Worm (Caenorhabditis elegans) whole organism, young adult: Measurements from ENCODE around the gene C25E10.5.

Source experiments
- ama-1 ChIP-seq, 3 experiments: fragments of 150-350 bp in 1 of 3; sonication (generic microtip) in 2 of 3; optimal IDR thresholded peaks; 2 replicates each; lab custom pipeline; 2014 to 2018; ENCODE audit warnings: missing biosample characterization in 2 of 3, missing genetic modification characterization in 2 of 3, missing genetic modification reagents in 2 of 3
- attf-3 ChIP-seq: fragments of 200-800 bp; sonication (Bioruptor generic); conservative IDR thresholded peaks from 2 replicates; pipeline ENCODE4 v1.3.6; 2022; ENCODE audit warnings: missing genetic modification reagents, missing genetic modification characterization, missing compliant biosample characterization
- ccch-3 ChIP-seq: fragments of 200-800 bp; sonication (Bioruptor generic); optimal IDR thresholded peaks from 2 replicates; lab custom pipeline; 2018; ENCODE audit warnings: mild to moderate bottlenecking, missing genetic modification characterization, missing compliant biosample characterization
- ceh-58 ChIP-seq: fragments of 200-800 bp; sonication (Bioruptor generic); IDR thresholded peaks from 2 replicates; pipeline ENCODE4 v1.3.6; 2022; ENCODE audit warnings: missing genetic modification characterization, missing compliant biosample characterization
- dpl-1 ChIP-seq: fragments of 150-350 bp; optimal IDR thresholded peaks from 2 replicates; lab custom pipeline; 2014; ENCODE audit warnings: missing biosample characterization, missing genetic modification reagents, missing genetic modification characterization
- egrh-3 ChIP-seq: fragments of 200-800 bp; sonication (Bioruptor generic); IDR thresholded peaks from 2 replicates; pipeline ENCODE4 v1.3.6; 2022; ENCODE audit warnings: missing genetic modification reagents, missing genetic modification characterization, missing compliant biosample characterization
- him-1 ChIP-seq: sonication (generic microtip); optimal IDR thresholded peaks from 2 replicates; lab custom pipeline; 2016; ENCODE audit warnings: missing genotype, missing genetic modification reagents, missing genetic modification characterization, missing compliant biosample characterization
- mcd-1 ChIP-seq: fragments of 200-800 bp; sonication (Bioruptor generic); IDR thresholded peaks from 2 replicates; pipeline ENCODE4 v1.3.6; 2022; ENCODE audit warnings: missing genetic modification reagents, missing genetic modification characterization, missing compliant biosample characterization
- nfya-2 ChIP-seq: fragments of 200-800 bp; sonication (Bioruptor generic); IDR thresholded peaks from 2 replicates; pipeline ENCODE4 v1.3.6; 2022; ENCODE audit warnings: missing genetic modification reagents, missing genetic modification characterization, missing compliant biosample characterization
- somi-1 ChIP-seq: fragments of 200-800 bp; sonication (Bioruptor generic); optimal IDR thresholded peaks from 2 replicates; lab custom pipeline; 2018; ENCODE audit warnings: mild to moderate bottlenecking, missing genetic modification characterization, missing compliant biosample characterization
- unc-62 ChIP-seq: fragments of 150-350 bp; optimal IDR thresholded peaks from 2 replicates; lab custom pipeline; 2014; ENCODE audit warnings: missing biosample characterization, missing genetic modification reagents, missing genetic modification characterization

- no peak for TF ChIP-seq dpl-1 (GFP tag; lab: Kevin White, UChicago)
- no peak for TF ChIP-seq attf-3 (GFP tag; lab: Robert Waterston, UW)
- no peak for TF ChIP-seq somi-1 (GFP tag; lab: Kevin White, UChicago)
- no peak for TF ChIP-seq egrh-3 (GFP tag; lab: Robert Waterston, UW)
- no peak for TF ChIP-seq him-1
- TF ChIP-seq ccch-3 (GFP tag; lab: Kevin White, UChicago) = no peak
- TF ChIP-seq unc-62 (GFP tag; lab: Kevin White, UChicago) = no peak
- no peak for TF ChIP-seq ceh-58
- TF ChIP-seq mcd-1 (GFP tag; lab: Robert Waterston, UW) = no peak
- no peak for TF ChIP-seq nfya-2 (GFP tag; lab: Robert Waterston, UW)
- TF ChIP-seq ama-1 (optimal IDR thresholded peaks at IDR 0.05; lab: Kevin White, UChicago) = no peak
- no peak for TF ChIP-seq ama-1 (GFP tag; optimal IDR thresholded peaks at IDR 0.05; lab: Kevin White, UChicago)
Measured at ce11 chrV:9051100-9051499, 20.8 kb downstream of the C25E10.5 start, which contains the start of gene C25E10.7.
